Worm (Caenorhabditis elegans) whole organism, L1 larva: ENCODE results near the gene mdt-9.

Experiments used
- ama-1 ChIP-seq: fragments of 150-350 bp; optimal IDR thresholded peaks from 2 replicates; lab custom pipeline; 2014
- ceh-8 ChIP-seq: fragments of 200-800 bp; sonication (Bioruptor generic); optimal IDR thresholded peaks from 2 replicates; lab custom pipeline; 2018; ENCODE audit warnings: mild to moderate bottlenecking, missing genetic modification characterization, moderate library complexity, missing compliant biosample characterization
- ets-5 ChIP-seq: fragments of 200-800 bp; sonication (Bioruptor generic); IDR thresholded peaks from 2 replicates; pipeline ENCODE4 v1.3.6; 2022; ENCODE audit warnings: missing genetic modification characterization, missing compliant biosample characterization
- fkh-10 ChIP-seq: sonication (generic microtip); optimal IDR thresholded peaks from 2 replicates; lab custom pipeline; 2017; ENCODE audit warnings: missing biosample characterization, missing genetic modification reagents, missing genetic modification characterization
- hlh-17 ChIP-seq: fragments of 200-800 bp; sonication (Bioruptor generic); optimal IDR thresholded peaks from 2 replicates; lab custom pipeline; 2018; ENCODE audit warnings: missing genetic modification characterization, mild to moderate bottlenecking, missing compliant biosample characterization, moderate library complexity, borderline replicate concordance
- hpl-2 ChIP-seq: fragments of 150-350 bp; optimal IDR thresholded peaks from 2 replicates; lab custom pipeline; 2014; ENCODE audit warnings: missing biosample characterization, missing genetic modification reagents, missing genetic modification characterization
- nhr-11 ChIP-seq: fragments of 150-350 bp; optimal IDR thresholded peaks from 2 replicates; lab custom pipeline; 2014; ENCODE audit warnings: missing biosample characterization, missing genetic modification characterization
- nhr-71 ChIP-seq: sonication (generic microtip); optimal IDR thresholded peaks from 2 replicates; lab custom pipeline; 2016; ENCODE audit warnings: mild to moderate bottlenecking, missing genetic modification characterization, moderate library complexity, missing compliant biosample characterization
- nhr-76 ChIP-seq: sonication (generic microtip); optimal IDR thresholded peaks from 2 replicates; lab custom pipeline; 2017; ENCODE audit warnings: missing biosample characterization, missing genetic modification characterization
- nhr-84 ChIP-seq: sonication (generic microtip); optimal IDR thresholded peaks from 2 replicates; lab custom pipeline; 2017; ENCODE audit warnings: missing biosample characterization, missing genetic modification characterization
- snpc-4 ChIP-seq: fragments of 150-350 bp; optimal IDR thresholded peaks from 2 replicates; lab custom pipeline; 2014; ENCODE audit warnings: missing biosample characterization, missing genetic modification characterization
- sox-4 ChIP-seq: sonication (generic microtip); optimal IDR thresholded peaks from 2 replicates; lab custom pipeline; 2016; ENCODE audit warnings: missing genetic modification characterization, missing compliant biosample characterization
- unc-62 ChIP-seq: fragments of 150-350 bp; optimal IDR thresholded peaks from 2 replicates; lab custom pipeline; 2014; ENCODE audit warnings: missing biosample characterization, missing genetic modification reagents, missing genetic modification characterization

DNA sequence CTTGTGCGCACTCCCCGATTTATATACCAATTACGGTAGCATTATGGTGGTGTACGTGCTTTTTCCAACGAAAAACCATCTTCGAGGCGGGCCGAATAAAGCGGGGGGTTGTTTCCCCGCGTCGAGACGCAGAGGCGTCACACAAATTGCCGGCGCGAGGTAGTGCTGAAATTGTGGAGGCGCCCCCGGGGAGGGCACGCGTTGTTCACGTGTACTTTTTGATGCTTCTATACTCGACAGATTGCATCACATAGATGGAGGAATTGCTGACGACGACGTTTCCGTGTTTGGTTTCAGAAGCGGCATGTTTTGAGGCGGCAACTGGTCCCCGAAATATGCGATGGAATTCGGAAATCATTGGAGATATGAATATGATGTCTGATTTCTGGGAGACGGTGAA, 9.1 kb downstream of the mdt-9 start:
- TF ChIP-seq hlh-17 (GFP tag; lab: Kevin White, UChicago) (no peak), nhr-84 (tag; lab: Kevin White, UChicago) (no peak), hpl-2 (GFP tag; lab: Kevin White, UChicago) (no peak), fkh-10 (GFP tag; lab: Kevin White, UChicago) (peak; percentile 93), ama-1 (no peak), nhr-11 (tag; lab: Kevin White, UChicago) (peak; percentile 36), sox-4 (tag; lab: Kevin White, UChicago) (peak; percentile 26), unc-62 (GFP tag; lab: Kevin White, UChicago) (no peak), ceh-8 (GFP tag; lab: Kevin White, UChicago) (peak; percentile 75), ets-5 (no peak), nhr-71 (tag; lab: Kevin White, UChicago) (peak; percentile 97), nhr-76 (no peak), snpc-4 (tag; lab: Kevin White, UChicago) (peak; percentile 24)
